Fruit fly (Drosophila melanogaster): ENCODE data around the gene Edem1.

Gene Edem1

DNA sequence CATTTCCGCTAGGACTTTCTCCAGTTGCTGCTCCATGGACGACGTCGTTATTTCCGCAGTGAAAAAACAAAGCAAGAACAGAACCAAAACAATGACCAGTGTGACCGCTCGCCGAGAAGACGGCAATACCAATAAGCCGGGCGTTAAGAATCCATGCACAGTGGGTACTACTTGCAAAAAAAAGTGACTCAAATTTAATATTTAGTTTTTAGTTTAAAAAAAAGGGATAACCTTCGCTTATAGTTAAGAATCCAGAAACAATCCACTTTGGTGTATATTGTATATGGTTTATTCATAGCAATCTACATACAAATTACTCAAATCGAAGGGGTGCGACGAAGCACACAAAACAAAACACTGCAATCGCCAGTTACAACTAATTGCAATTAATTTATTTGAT lies 49.8 kb downstream of the Edem1 start, which contains the start of gene Lamtor5 (continued):
- peak; percentile 21 for TF ChIP-seq CG13624 (GFP tag; optimal IDR thresholded peaks at IDR 0.05)
- peak in 1 of 2 experiments; percentile 39 for TF ChIP-seq Hr51 (GFP tag; optimal IDR thresholded peaks at IDR 0.05)
- TF ChIP-seq ci (GFP tag; IDR thresholded peaks at IDR 0.05) = peak; percentile 69
- peak; percentile 24 for TF ChIP-seq CG12744 (GFP tag; optimal IDR thresholded peaks at IDR 0.05)
- peak; percentile 27 for TF ChIP-seq cwo (GFP tag; optimal IDR thresholded peaks at IDR 0.05)
- TF ChIP-seq inv (GFP tag; IDR thresholded peaks at IDR 0.05; ENCODE audit: partially characterized antibody) = no peak
- TF ChIP-seq ap (GFP tag; IDR thresholded peaks at IDR 0.05) = no peak
- peak; percentile 35 for TF ChIP-seq bab2 (GFP tag; optimal IDR thresholded peaks at IDR 0.05)
- no peak for TF ChIP-seq Mes4 (GFP tag; optimal IDR thresholded peaks at IDR 0.05)
- peak; percentile 26 for TF ChIP-seq CG7556 (GFP tag; optimal IDR thresholded peaks at IDR 0.05)
- TF ChIP-seq CG18599 (GFP tag; optimal IDR thresholded peaks at IDR 0.05) = peak; percentile 42
- TF ChIP-seq CG4360 (GFP tag; IDR thresholded peaks at IDR 0.05) = no peak
- TF ChIP-seq CG1233 (GFP tag; optimal IDR thresholded peaks at IDR 0.05) = no peak
- peak; percentile 68 for TF ChIP-seq gem (tag; optimal IDR thresholded peaks at IDR 0.05)
- TF ChIP-seq Pdp1 (GFP tag; optimal IDR thresholded peaks at IDR 0.05) = peak; percentile 41 to 49
- peak; percentile 23 for TF ChIP-seq CG34376 (GFP tag; optimal IDR thresholded peaks at IDR 0.05)
- peak; percentile 47 for TF ChIP-seq CG11504 (tag; optimal IDR thresholded peaks at IDR 0.05)
- no peak for TF ChIP-seq CG12071 (GFP tag; optimal IDR thresholded peaks at IDR 0.05)
- TF ChIP-seq fd102C (GFP tag; optimal IDR thresholded peaks at IDR 0.05) = no peak
- TF ChIP-seq gfzf (GFP tag; optimal IDR thresholded peaks at IDR 0.05) = peak; percentile 73
- TF ChIP-seq PHDP (tag; optimal IDR thresholded peaks at IDR 0.05) = peak; percentile 40
- no peak for TF ChIP-seq disco-r (GFP tag; optimal IDR thresholded peaks at IDR 0.05)
- TF ChIP-seq caup (GFP tag; optimal IDR thresholded peaks at IDR 0.05; ENCODE audit: severe bottlenecking) = peak; percentile 36
- TF ChIP-seq CG15696 (tag; optimal IDR thresholded peaks at IDR 0.05) = peak; percentile 15
- TF ChIP-seq pum (GFP tag; optimal IDR thresholded peaks at IDR 0.05) = peak; percentile 31
- no peak; the same call in 3 of the 4 replicates for TF ChIP-seq Gug (GFP tag; IDR thresholded peaks at IDR 0.05)
- TF ChIP-seq CG1647 (GFP tag; optimal IDR thresholded peaks at IDR 0.05) = no peak
- 0 out of 2 replicates have a peak, but pooled peaks have one; percentile 14 for TF ChIP-seq ranshi (GFP tag; IDR thresholded peaks at IDR 0.05)
- peak; percentile 49 for TF ChIP-seq oc (tag; optimal IDR thresholded peaks at IDR 0.05)
- peak; percentile 38 to 44 for TF ChIP-seq dpn (GFP tag; optimal IDR thresholded peaks at IDR 0.05)
- peak; percentile 56 for TF ChIP-seq CG17829 (tag; optimal IDR thresholded peaks at IDR 0.05)
- peak; percentile 50 for TF ChIP-seq CG13424 (tag; optimal IDR thresholded peaks at IDR 0.05)
- no peak for TF ChIP-seq hkb (optimal IDR thresholded peaks at IDR 0.05)
- TF ChIP-seq hkb (GFP tag; IDR thresholded peaks at IDR 0.05) = peak; percentile 39; the same call in 1 of the 2 replicates
- TF ChIP-seq salm (tag; optimal IDR thresholded peaks at IDR 0.05) = no peak
- peak; percentile 92 for TF ChIP-seq Med (GFP tag)
- peak; percentile 49 for TF ChIP-seq vfl (GFP tag; optimal IDR thresholded peaks at IDR 0.05)
- no peak for TF ChIP-seq pan (optimal IDR thresholded peaks at IDR 0.05)
- TF ChIP-seq pan (GFP tag; optimal IDR thresholded peaks at IDR 0.05 in 1 of 2, IDR thresholded peaks at IDR 0.05 in 1 of 2) = peak in 1 of 2 experiments; percentile 34
- TF ChIP-seq CG13296 (GFP tag; optimal IDR thresholded peaks at IDR 0.05) = peak; percentile 41
- TF ChIP-seq nom (GFP tag; optimal IDR thresholded peaks at IDR 0.05) = peak; percentile 28
- peak; percentile 54 for TF ChIP-seq CG2678 (tag; optimal IDR thresholded peaks at IDR 0.05)
- peak; percentile 53 for TF ChIP-seq BtbVII (GFP tag; optimal IDR thresholded peaks at IDR 0.05)
- no peak for TF ChIP-seq Oaz (GFP tag; IDR thresholded peaks at IDR 0.05)
- peak; percentile 20; the same call in 1 of the 2 replicates for TF ChIP-seq Bgb (GFP tag; IDR thresholded peaks at IDR 0.05; ENCODE audit: partially characterized antibody)
- TF ChIP-seq CG7839 (tag; optimal IDR thresholded peaks at IDR 0.05) = peak; percentile 56
- TF ChIP-seq CG32532 (GFP tag; IDR thresholded peaks at IDR 0.05) = peak; percentile 72
- TF ChIP-seq Blimp-1 (GFP tag; optimal IDR thresholded peaks at IDR 0.05) = peak; percentile 20
- peak; percentile 18 for TF ChIP-seq CG8388 (GFP tag; optimal IDR thresholded peaks at IDR 0.05)
